Worm (Caenorhabditis elegans) whole organism, midembryonic: ENCODE results near the gene fubl-1.

Experiments used
- T22C8.4 ChIP-seq: fragments of 200-800 bp; sonication (Bioruptor generic); IDR thresholded peaks from 2 replicates; pipeline ENCODE4 v1.3.6; 2022; ENCODE audit warnings: missing genetic modification characterization, missing compliant biosample characterization
- cog-1 ChIP-seq: sonication (generic microtip); optimal IDR thresholded peaks from 2 replicates; lab custom pipeline; 2016; ENCODE audit warnings: missing genetic modification characterization, missing compliant biosample characterization
- flt-1 ChIP-seq: fragments of 200-800 bp; sonication (Bioruptor generic); IDR thresholded peaks from 2 replicates; pipeline ENCODE4 v1.3.6; 2022; ENCODE audit warnings: missing genetic modification characterization, missing compliant biosample characterization
- klf-2 ChIP-seq: fragments of 200-800 bp; sonication (Bioruptor generic); conservative IDR thresholded peaks from 2 replicates; pipeline ENCODE4 v1.3.6; 2022; ENCODE audit warnings: missing genetic modification reagents, missing genetic modification characterization, missing compliant biosample characterization
- med-1 ChIP-seq: sonication (generic microtip); optimal IDR thresholded peaks from 2 replicates; lab custom pipeline; 2017; ENCODE audit warnings: missing genetic modification characterization, mild to moderate bottlenecking, missing compliant biosample characterization, antibody characterized with exemption, missing genetic modification reagents; ENCODE audit not compliant: insufficient read depth
- ref-1 ChIP-seq: fragments of 200-800 bp; sonication (Bioruptor generic); conservative IDR thresholded peaks from 2 replicates; pipeline ENCODE4 v1.3.6; 2022; ENCODE audit warnings: missing genetic modification reagents, missing genetic modification characterization, missing compliant biosample characterization
- tab-1 ChIP-seq: fragments of 200-800 bp; sonication (Bioruptor generic); IDR thresholded peaks from 2 replicates; pipeline ENCODE4 v1.3.6; 2022; ENCODE audit warnings: missing genetic modification characterization, missing compliant biosample characterization
- ztf-29 ChIP-seq: fragments of 200-800 bp; sonication (Bioruptor generic); IDR thresholded peaks from 2 replicates; pipeline ENCODE4 v1.3.6; 2022; ENCODE audit warnings: missing genetic modification reagents, missing genetic modification characterization, missing compliant biosample characterization

DNA sequence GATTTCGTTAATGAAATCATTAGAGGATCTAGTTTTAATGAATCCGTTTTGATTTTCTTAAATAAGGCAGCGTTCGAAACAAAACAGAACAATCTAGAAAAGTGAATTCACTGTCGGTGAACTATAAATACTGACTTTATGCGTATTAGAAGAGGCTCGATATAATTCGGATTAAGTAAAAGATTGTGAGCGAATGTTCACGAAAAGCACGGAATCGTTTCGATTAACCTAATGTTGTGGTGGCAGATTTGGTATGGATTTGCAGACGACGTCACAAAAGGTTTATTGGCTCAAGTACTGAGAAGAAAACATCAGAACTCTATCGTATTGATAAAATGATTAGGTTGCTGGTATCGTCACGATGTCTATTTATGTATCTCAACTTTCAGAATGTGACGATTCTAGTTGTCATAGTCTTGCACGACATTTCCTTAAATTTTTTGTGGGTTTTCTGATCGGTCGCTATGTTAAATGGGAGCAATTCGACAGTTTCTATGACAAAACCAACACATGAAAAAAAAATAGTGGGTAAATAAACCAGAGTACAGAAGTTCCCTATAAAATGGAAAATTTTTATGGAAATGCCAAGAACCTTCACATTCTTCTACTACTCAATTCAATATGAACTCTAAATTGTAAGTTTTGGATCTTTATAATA lies 9.3 kb downstream of the fubl-1 start, which contains the start of the genes pyt-1 and fipr-7:
- no peak for TF ChIP-seq flt-1 (GFP tag; lab: Robert Waterston, UW)
- no peak for TF ChIP-seq ztf-29 (GFP tag; lab: Robert Waterston, UW)
- TF ChIP-seq klf-2 (GFP tag; lab: Robert Waterston, UW), result no peak
- no peak for TF ChIP-seq ref-1
- no peak for TF ChIP-seq tab-1 (GFP tag; lab: Robert Waterston, UW)
- no peak for TF ChIP-seq T22C8.4 (GFP tag; lab: Robert Waterston, UW)
- no peak for TF ChIP-seq med-1 (GFP tag; lab: Kevin White, UChicago)
- TF ChIP-seq cog-1, result no peak
